Fruit fly (Drosophila melanogaster) whole organism, pupa: ENCODE measurements around the gene Ada1-2.

Experiments used
- CG10348 ChIP-seq: fragments of 200-800 bp; sonication (Bioruptor generic); IDR thresholded peaks from 2 replicates; pipeline ENCODE4 v1.3.6; 2022; ENCODE audit warnings: missing biosample characterization, missing genetic modification characterization
- CG12605 ChIP-seq: fragments of 200-800 bp; sonication (Bioruptor generic); IDR thresholded peaks from 2 replicates; pipeline ENCODE4 v1.3.6; 2022; ENCODE audit warnings: missing biosample characterization, missing genetic modification characterization
- CG13204 ChIP-seq: fragments of 200-800 bp; sonication (Bioruptor generic); optimal IDR thresholded peaks from 2 replicates; lab custom pipeline; 2018; ENCODE audit warnings: missing biosample characterization, mild to moderate bottlenecking, missing genetic modification characterization, moderate library complexity
- CG14655 ChIP-seq: fragments of 200-800 bp; sonication (Bioruptor generic); optimal IDR thresholded peaks from 3 replicates; lab custom pipeline; 2017; ENCODE audit warnings: mild to moderate bottlenecking, missing biosample characterization, missing genetic modification reagents, missing genetic modification characterization
- CG15710 ChIP-seq: fragments of 200-800 bp; sonication (Bioruptor generic); optimal IDR thresholded peaks from 2 replicates; lab custom pipeline; 2018; ENCODE audit warnings: missing biosample characterization, mild to moderate bottlenecking, missing genetic modification characterization, moderate library complexity
- CG17806 ChIP-seq: fragments of 200-800 bp; sonication (Bioruptor generic); optimal IDR thresholded peaks from 2 replicates; lab custom pipeline; 2018; ENCODE audit warnings: missing biosample characterization, mild to moderate bottlenecking, missing genetic modification characterization, moderate library complexity
- CG32121 ChIP-seq: fragments of 200-800 bp; sonication (Bioruptor generic); IDR thresholded peaks from 2 replicates; pipeline ENCODE4 v1.3.6; 2022; ENCODE audit warnings: missing biosample characterization, missing genetic modification characterization
- CG34367 ChIP-seq: fragments of 200-800 bp; sonication (Bioruptor generic); optimal IDR thresholded peaks from 2 replicates; lab custom pipeline; 2018; ENCODE audit warnings: missing biosample characterization, mild to moderate bottlenecking, missing genetic modification characterization
- CG4496 ChIP-seq: fragments of 200-800 bp; sonication (Bioruptor generic); IDR thresholded peaks from 3 replicates; pipeline ENCODE4 v1.3.6; 2022; ENCODE audit warnings: missing biosample characterization, missing genetic modification characterization
- CG8159 ChIP-seq: fragments of 200-800 bp; sonication (Bioruptor generic); optimal IDR thresholded peaks from 3 replicates; lab custom pipeline; 2018; ENCODE audit warnings: missing biosample characterization, mild to moderate bottlenecking, missing genetic modification characterization, moderate library complexity
- CG8301 ChIP-seq: fragments of 200-800 bp; sonication (Bioruptor generic); optimal IDR thresholded peaks from 2 replicates; lab custom pipeline; 2018; ENCODE audit warnings: missing biosample characterization, mild to moderate bottlenecking, missing genetic modification characterization
- CG9948 ChIP-seq: fragments of 200-800 bp; sonication (Bioruptor generic); optimal IDR thresholded peaks from 2 replicates; lab custom pipeline; 2018; ENCODE audit warnings: missing biosample characterization, mild to moderate bottlenecking, missing genetic modification characterization, moderate library complexity
- D1 ChIP-seq: fragments of 200-800 bp; sonication (Bioruptor generic); optimal IDR thresholded peaks from 2 replicates; lab custom pipeline; 2018; ENCODE audit warnings: missing biosample characterization, mild to moderate bottlenecking, missing genetic modification characterization, moderate library complexity
- EcR ChIP-seq: fragments of 200-800 bp; sonication (Bioruptor generic); optimal IDR thresholded peaks from 3 replicates; lab custom pipeline; 2019; ENCODE audit warnings: missing biosample characterization, missing genetic modification characterization, mild to moderate bottlenecking, moderate library complexity, missing genetic modification reagents
- Ets98B ChIP-seq: fragments of 200-800 bp; sonication (Bioruptor generic); IDR thresholded peaks from 2 replicates; pipeline ENCODE4 v1.3.6; 2022; ENCODE audit warnings: missing biosample characterization, missing genetic modification characterization
- Pif1A ChIP-seq: fragments of 200-800 bp; sonication (Bioruptor generic); optimal IDR thresholded peaks from 3 replicates; lab custom pipeline; 2016; ENCODE audit warnings: missing biosample characterization, missing genetic modification characterization
- Pif1B ChIP-seq: fragments of 200-800 bp; sonication (Bioruptor generic); optimal IDR thresholded peaks from 3 replicates; lab custom pipeline; 2016; ENCODE audit warnings: missing biosample characterization, missing genetic modification characterization
- Snoo ChIP-seq: fragments of 200-800 bp; sonication (Bioruptor generic); optimal IDR thresholded peaks from 3 replicates; lab custom pipeline; 2017; ENCODE audit warnings: missing biosample characterization, mild to moderate bottlenecking, missing genetic modification characterization, inconsistent platforms
- fd96Ca ChIP-seq: fragments of 200-800 bp; sonication (Bioruptor generic); IDR thresholded peaks from 3 replicates; pipeline ENCODE4 v1.3.6; 2022; ENCODE audit warnings: missing biosample characterization, missing genetic modification characterization
- gl ChIP-seq: fragments of 200-800 bp; sonication (Bioruptor generic); optimal IDR thresholded peaks from 2 replicates; lab custom pipeline; 2018; ENCODE audit warnings: missing biosample characterization, mild to moderate bottlenecking, missing genetic modification characterization
- rn ChIP-seq: fragments of 200-800 bp; sonication (Bioruptor generic); IDR thresholded peaks from 2 replicates; pipeline ENCODE4 v1.3.6; 2022; ENCODE audit warnings: missing biosample characterization, missing genetic modification characterization

Gene Ada1-2

DNA sequence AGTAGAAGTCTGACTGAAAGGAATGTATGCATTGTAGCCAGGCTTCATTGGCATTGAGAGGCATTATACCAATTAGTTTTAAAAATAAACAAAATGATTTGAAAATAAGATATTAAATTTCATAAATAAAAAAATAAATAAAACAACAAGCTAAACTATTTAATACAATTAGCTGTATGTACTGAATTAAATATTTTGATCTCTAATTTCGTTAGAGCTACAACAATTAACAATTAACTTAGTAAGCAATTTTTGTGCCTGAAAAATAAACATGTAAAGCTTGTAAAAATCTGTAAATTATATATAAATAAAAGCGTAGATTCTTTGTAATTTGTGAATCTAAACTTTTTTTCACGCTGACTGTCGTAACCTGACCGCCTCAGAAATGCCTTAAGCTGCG lies 15.2 kb downstream of the Ada1-2 start, which contains the start of gene Rh5:
Gene Rh5 (plus strand): TSS at position 301 of the 400 bp plus-strand sequence.
- TF ChIP-seq CG8301, result no peak
- no peak for TF ChIP-seq CG32121
- TF ChIP-seq CG8159 (tag; lab: Kevin White, UChicago), result no peak
- TF ChIP-seq D1 (tag; lab: Kevin White, UChicago), result no peak
- TF ChIP-seq CG4496 (GFP tag; lab: Robert Waterston, UW), result no peak
- no peak for TF ChIP-seq Snoo (tag; lab: Kevin White, UChicago)
- no peak for TF ChIP-seq fd96Ca (GFP tag; lab: Robert Waterston, UW)
- TF ChIP-seq CG12605, result no peak

DNA sequence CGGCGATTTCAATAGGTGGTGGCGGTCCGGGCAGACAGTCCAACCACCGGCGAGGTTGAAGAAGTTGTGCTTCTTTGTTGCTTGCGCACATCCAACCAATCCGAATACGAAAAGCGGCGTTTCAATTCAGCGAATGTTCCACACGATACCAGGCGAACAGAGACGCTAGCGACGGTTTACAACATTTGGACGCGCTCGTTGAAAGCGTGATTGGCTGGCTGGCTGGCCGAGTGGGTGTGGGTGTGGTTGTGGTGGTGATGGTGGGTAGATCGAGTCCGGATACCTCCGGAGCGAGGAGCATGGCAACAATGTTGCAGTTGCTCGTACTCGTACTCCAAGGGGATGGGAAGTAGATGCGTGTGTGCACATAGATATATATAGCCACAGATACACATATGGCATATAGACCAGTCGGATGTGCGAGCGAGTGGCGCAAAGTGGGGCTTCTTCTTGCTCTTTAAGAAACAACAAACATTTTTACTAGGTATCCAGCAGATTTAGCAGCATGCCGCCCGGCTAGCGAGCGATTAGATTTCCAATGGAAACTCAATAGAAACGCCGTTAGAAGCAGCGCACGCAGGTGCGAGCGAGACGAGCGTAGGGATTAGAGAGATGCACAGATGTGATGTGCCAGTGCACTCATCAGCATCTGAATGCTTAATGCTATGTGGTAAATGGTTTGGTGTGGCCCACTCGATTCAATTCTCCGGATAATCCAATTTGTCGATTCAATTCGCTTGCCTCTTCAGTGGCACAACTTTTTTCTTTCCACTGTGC lies 17.6 kb downstream of the Ada1-2 start:
- TF ChIP-seq Pif1B (GFP tag; lab: Kevin White, UChicago) (peak; percentile 18), CG32121 (no peak), CG34367 (tag; lab: Kevin White, UChicago) (no peak), Snoo (tag; lab: Kevin White, UChicago) (peak; percentile 30), gl (tag; lab: Kevin White, UChicago) (peak; percentile 3), D1 (tag; lab: Kevin White, UChicago) (no peak), CG14655 (GFP tag; lab: Kevin White, UChicago) (peak; percentile 19), CG13204 (GFP tag; lab: Kevin White, UChicago) (peak; percentile 91), CG8301 (no peak), Pif1A (GFP tag; lab: Kevin White, UChicago) (no peak), CG12605 (no peak), CG8159 (tag; lab: Kevin White, UChicago) (no peak), rn (GFP tag; lab: Robert Waterston, UW) (no peak), fd96Ca (GFP tag; lab: Robert Waterston, UW) (no peak), CG17806 (no peak), EcR (GFP tag; lab: Kevin White, UChicago) (peak; percentile 93), CG9948 (no peak), CG15710 (tag; lab: Kevin White, UChicago) (no peak), CG10348 (GFP tag; lab: Robert Waterston, UW) (no peak), CG4496 (GFP tag; lab: Robert Waterston, UW) (no peak), Ets98B (GFP tag; lab: Robert Waterston, UW) (no peak)

DNA sequence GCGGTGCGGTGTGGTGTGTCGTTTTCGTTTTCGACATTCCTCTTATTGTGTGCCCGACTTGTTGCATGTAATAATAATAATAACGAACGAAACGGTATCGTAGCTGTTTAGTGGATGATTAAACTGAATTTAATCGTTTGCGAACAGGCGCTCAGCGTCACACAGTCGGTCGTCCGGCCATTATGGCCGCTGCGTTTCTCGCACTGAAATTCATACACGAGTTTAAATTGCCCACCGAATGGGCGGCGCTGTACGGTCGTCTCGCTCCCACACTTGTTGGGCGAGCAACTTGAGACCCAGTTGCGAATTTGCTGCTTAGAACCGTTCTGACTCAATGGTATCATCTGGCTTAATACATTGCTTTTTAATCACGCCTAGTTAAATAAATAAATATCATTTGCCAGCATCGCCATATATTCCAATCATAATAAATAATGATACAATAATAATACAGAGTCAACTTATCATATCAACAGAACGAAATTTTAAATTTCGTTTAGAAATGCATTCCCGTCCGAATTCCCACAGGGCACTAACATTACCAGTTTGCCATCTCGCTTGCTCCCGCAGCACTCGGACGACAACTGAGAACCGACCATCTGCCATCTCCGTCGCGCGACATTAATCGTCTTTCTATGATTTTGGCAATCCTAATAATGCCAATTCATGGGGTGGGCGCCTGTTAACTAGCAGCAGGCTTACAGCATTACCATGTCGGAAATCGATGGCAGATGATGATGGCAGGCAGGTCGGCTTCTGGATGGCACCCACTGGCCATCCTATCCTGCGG lies 18.4 kb downstream of the Ada1-2 start:
- TF ChIP-seq CG9948, result peak; percentile 92
- TF ChIP-seq EcR (GFP tag; lab: Kevin White, UChicago), result no peak
- TF ChIP-seq Pif1B (GFP tag; lab: Kevin White, UChicago), result peak; percentile 81
- TF ChIP-seq CG14655 (GFP tag; lab: Kevin White, UChicago), result peak; percentile 92
- peak; percentile 90 for TF ChIP-seq CG17806
- TF ChIP-seq Pif1A (GFP tag; lab: Kevin White, UChicago), result peak; percentile 90
- TF ChIP-seq CG4496 (GFP tag; lab: Robert Waterston, UW), result no peak
- TF ChIP-seq CG13204 (GFP tag; lab: Kevin White, UChicago), result peak; percentile 71
- peak; percentile 82 for TF ChIP-seq gl (tag; lab: Kevin White, UChicago)
- TF ChIP-seq CG8301, result peak; percentile 93
- peak; percentile 96 for TF ChIP-seq CG8159 (tag; lab: Kevin White, UChicago)
- TF ChIP-seq Snoo (tag; lab: Kevin White, UChicago), result peak; percentile 93
- TF ChIP-seq CG32121, result no peak
- peak; percentile 90 for TF ChIP-seq CG34367 (tag; lab: Kevin White, UChicago)
- TF ChIP-seq CG12605, result no peak
- no peak for TF ChIP-seq D1 (tag; lab: Kevin White, UChicago)
- peak; percentile 93 for TF ChIP-seq CG15710 (tag; lab: Kevin White, UChicago)

- TF ChIP-seq Pif1A (GFP tag; lab: Kevin White, UChicago), result no peak
- TF ChIP-seq CG17806, result peak; percentile 51
- peak; percentile 66 for TF ChIP-seq Snoo (tag; lab: Kevin White, UChicago)
- TF ChIP-seq CG8159 (tag; lab: Kevin White, UChicago), result peak; percentile 64
- peak; percentile 58 for TF ChIP-seq CG8301
- TF ChIP-seq Ets98B (GFP tag; lab: Robert Waterston, UW), result no peak
- TF ChIP-seq CG12605, result no peak
- peak; percentile 35 for TF ChIP-seq CG9948
- TF ChIP-seq Pif1B (GFP tag; lab: Kevin White, UChicago), result peak; percentile 73
- TF ChIP-seq CG15710 (tag; lab: Kevin White, UChicago), result peak; percentile 54
- TF ChIP-seq CG34367 (tag; lab: Kevin White, UChicago), result peak; percentile 13
- peak; percentile 67 for TF ChIP-seq CG14655 (GFP tag; lab: Kevin White, UChicago)
- TF ChIP-seq CG13204 (GFP tag; lab: Kevin White, UChicago), result peak; percentile 96
- peak; percentile 100 for TF ChIP-seq EcR (GFP tag; lab: Kevin White, UChicago)
- TF ChIP-seq CG4496 (GFP tag; lab: Robert Waterston, UW), result no peak
- TF ChIP-seq gl (tag; lab: Kevin White, UChicago), result peak; percentile 48
Measured at dm6 chr2L:12011682-12012655, 19.3 kb downstream of the Ada1-2 start.
